Worm (Caenorhabditis elegans) whole organism, midembryonic: ENCODE measurements around the gene Y54G2A.28.

Experiments
- T22C8.4 ChIP-seq: fragments of 200-800 bp; sonication (Bioruptor generic); IDR thresholded peaks from 2 replicates; pipeline ENCODE4 v1.3.6; 2022; ENCODE audit warnings: missing genetic modification characterization, missing compliant biosample characterization
- cog-1 ChIP-seq: sonication (generic microtip); optimal IDR thresholded peaks from 2 replicates; lab custom pipeline; 2016; ENCODE audit warnings: missing genetic modification characterization, missing compliant biosample characterization
- flt-1 ChIP-seq: fragments of 200-800 bp; sonication (Bioruptor generic); IDR thresholded peaks from 2 replicates; pipeline ENCODE4 v1.3.6; 2022; ENCODE audit warnings: missing genetic modification characterization, missing compliant biosample characterization
- klf-2 ChIP-seq: fragments of 200-800 bp; sonication (Bioruptor generic); conservative IDR thresholded peaks from 2 replicates; pipeline ENCODE4 v1.3.6; 2022; ENCODE audit warnings: missing genetic modification reagents, missing genetic modification characterization, missing compliant biosample characterization
- med-1 ChIP-seq: sonication (generic microtip); optimal IDR thresholded peaks from 2 replicates; lab custom pipeline; 2017; ENCODE audit warnings: missing genetic modification characterization, mild to moderate bottlenecking, missing compliant biosample characterization, antibody characterized with exemption, missing genetic modification reagents; ENCODE audit not compliant: insufficient read depth
- ref-1 ChIP-seq: fragments of 200-800 bp; sonication (Bioruptor generic); conservative IDR thresholded peaks from 2 replicates; pipeline ENCODE4 v1.3.6; 2022; ENCODE audit warnings: missing genetic modification reagents, missing genetic modification characterization, missing compliant biosample characterization
- tab-1 ChIP-seq: fragments of 200-800 bp; sonication (Bioruptor generic); IDR thresholded peaks from 2 replicates; pipeline ENCODE4 v1.3.6; 2022; ENCODE audit warnings: missing genetic modification characterization, missing compliant biosample characterization
- ztf-23 ChIP-seq: fragments of 200-800 bp; sonication (Bioruptor generic); IDR thresholded peaks from 2 replicates; pipeline ENCODE4 v1.3.6; 2022; ENCODE audit warnings: missing genetic modification reagents, missing genetic modification characterization, missing compliant biosample characterization
- ztf-29 ChIP-seq: fragments of 200-800 bp; sonication (Bioruptor generic); IDR thresholded peaks from 2 replicates; pipeline ENCODE4 v1.3.6; 2022; ENCODE audit warnings: missing genetic modification reagents, missing genetic modification characterization, missing compliant biosample characterization

The Y54G2A.28 gene

DNA sequence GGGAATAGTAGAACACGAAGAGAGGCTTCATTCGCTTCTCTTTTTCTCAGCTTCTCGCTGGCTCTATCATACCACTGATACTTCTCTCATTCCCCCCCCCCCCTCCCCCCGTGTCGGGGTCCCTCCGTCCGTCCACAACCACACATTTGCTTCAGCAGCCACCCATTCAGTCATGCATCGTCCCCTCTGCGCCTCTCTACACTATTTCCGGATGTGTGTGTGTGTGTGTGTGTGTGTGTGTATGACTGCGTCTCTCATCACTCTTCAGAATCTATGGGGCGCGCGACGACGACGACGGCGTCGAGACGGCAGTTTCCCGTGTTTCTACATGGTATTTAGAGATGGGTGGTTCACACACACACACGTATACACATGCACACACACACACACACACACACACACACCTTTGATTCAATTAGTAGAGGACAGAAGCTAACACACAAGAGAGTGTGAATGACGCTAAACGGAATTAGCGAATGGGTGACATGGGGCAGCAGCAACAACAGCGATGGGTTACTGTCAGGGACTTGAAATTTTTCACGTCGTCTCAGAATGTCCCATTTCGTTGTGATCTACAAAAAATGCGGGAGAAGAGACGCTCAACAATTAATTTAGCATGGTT is 18.8 kb downstream of the Y54G2A.28 start:
- no peak for TF ChIP-seq ztf-23
- TF ChIP-seq tab-1 (GFP tag; lab: Robert Waterston, UW): 0 out of 2 replicates have a peak, but pooled peaks have one; percentile 35
- TF ChIP-seq ztf-29: no peak
- peak; percentile 74 for TF ChIP-seq cog-1 (tag; lab: Kevin White, UChicago)
- TF ChIP-seq ref-1 (GFP tag; lab: Robert Waterston, UW): no peak
- peak; percentile 50; the same call in 1 of the 2 replicates for TF ChIP-seq flt-1 (GFP tag; lab: Robert Waterston, UW)
- no peak for TF ChIP-seq med-1 (GFP tag; lab: Kevin White, UChicago)
- no peak for TF ChIP-seq klf-2
- no peak for TF ChIP-seq T22C8.4

DNA sequence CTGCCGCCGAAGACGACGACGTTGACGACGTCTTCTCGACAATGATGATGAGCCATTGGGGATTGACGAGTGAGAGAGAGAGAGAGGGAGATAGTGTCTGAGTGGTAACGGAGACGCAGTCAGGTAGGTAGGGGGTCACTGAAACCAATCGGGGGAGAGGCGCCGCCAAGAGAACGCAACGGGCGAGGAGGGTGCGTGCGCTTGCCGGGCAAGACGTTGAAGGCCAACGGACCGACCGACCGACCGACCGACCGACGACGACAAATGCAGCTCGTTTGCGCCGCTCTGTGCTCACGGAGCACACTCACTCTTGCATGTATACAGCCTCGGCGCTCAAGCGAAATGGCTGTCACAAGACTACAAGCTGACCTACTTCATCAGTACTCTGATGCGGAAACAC is 21.7 kb downstream of the Y54G2A.28 start:
- TF ChIP-seq flt-1 (GFP tag; lab: Robert Waterston, UW) (0 out of 2 replicates have a peak, but pooled peaks have one; percentile 11), ref-1 (GFP tag; lab: Robert Waterston, UW) (no peak), ztf-29 (0 out of 2 replicates have a peak, but pooled peaks have one; percentile 48), cog-1 (tag; lab: Kevin White, UChicago) (no peak)

DNA sequence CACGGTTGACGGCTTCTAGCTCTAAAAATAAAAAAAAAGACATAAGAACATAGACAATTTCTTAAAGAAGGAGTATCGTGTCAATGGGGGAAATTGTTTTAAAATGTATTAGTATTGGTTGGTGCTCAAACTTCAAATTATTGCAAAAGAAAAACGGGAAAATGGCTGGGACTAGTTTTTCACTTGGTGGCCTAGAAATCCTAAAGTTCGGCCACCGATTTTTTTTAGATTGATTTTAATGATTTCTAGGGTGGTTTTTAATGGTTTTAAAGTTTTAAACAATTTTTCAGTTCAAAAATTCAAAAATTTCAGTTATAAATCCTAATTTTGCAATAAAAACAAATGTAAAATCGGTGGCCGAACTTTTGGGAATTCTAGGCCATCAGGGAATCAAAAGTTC is 25.5 kb downstream of the Y54G2A.28 start:
- no peak for TF ChIP-seq ztf-29
- TF ChIP-seq flt-1 (GFP tag; lab: Robert Waterston, UW): no peak
- TF ChIP-seq tab-1 (GFP tag; lab: Robert Waterston, UW): no peak
- TF ChIP-seq T22C8.4: no peak
- TF ChIP-seq ref-1 (GFP tag; lab: Robert Waterston, UW): no peak
- no peak for TF ChIP-seq ztf-23
- no peak for TF ChIP-seq cog-1 (tag; lab: Kevin White, UChicago)
- TF ChIP-seq klf-2: no peak

DNA sequence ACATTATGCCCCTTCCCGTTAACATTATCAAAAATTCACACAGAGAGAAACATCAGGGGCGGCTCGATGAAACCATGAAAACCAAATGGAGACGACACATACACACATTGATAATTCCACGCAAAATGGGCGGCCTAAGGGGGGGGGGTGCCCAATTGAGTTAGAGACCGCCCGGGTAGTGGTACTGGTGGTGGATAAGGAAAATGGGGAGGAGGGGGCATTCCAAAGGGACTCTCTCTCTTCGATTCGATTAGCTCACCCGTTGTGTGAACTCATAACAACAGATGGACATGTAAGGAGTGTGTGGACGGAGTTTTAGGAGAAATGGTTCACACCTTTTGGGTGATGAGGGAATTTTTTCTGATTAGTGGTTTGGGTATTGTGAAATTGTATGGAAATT is 29.8 kb downstream of the Y54G2A.28 start:
- TF ChIP-seq klf-2: no peak
- no peak for TF ChIP-seq ztf-23
- no peak for TF ChIP-seq ztf-29
- TF ChIP-seq flt-1 (GFP tag; lab: Robert Waterston, UW): no peak
- no peak for TF ChIP-seq med-1 (GFP tag; lab: Kevin White, UChicago)
- no peak for TF ChIP-seq ref-1 (GFP tag; lab: Robert Waterston, UW)
- no peak for TF ChIP-seq cog-1 (tag; lab: Kevin White, UChicago)
- no peak for TF ChIP-seq tab-1 (GFP tag; lab: Robert Waterston, UW)
- TF ChIP-seq T22C8.4: no peak

DNA sequence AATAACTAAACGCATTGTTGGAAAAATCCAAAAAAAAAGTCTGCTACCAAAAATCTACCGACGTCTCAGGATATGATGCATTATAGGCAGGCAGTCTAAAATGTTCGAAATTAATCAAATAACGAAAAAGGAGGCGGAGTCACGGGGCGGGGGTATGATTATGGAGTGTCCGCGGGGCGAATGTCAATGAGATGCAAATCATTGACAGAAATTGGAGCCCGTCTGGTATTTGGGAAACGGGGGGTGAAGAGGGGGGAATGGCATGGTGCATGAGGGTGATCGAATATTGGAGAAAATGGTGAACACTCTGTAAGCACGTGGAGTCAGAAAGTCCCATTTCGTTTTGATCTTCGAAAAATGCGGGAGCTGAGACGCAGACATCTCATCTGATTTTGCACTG is 33.8 kb downstream of the Y54G2A.28 start, which contains the start of gene lad-2:
Gene lad-2, minus strand, starts transcription at position 101 of the 400 bp plus-strand sequence.
- TF ChIP-seq cog-1 (tag; lab: Kevin White, UChicago): no peak
- TF ChIP-seq ztf-23: no peak
- TF ChIP-seq flt-1 (GFP tag; lab: Robert Waterston, UW): no peak
- TF ChIP-seq T22C8.4: no peak
- no peak for TF ChIP-seq ztf-29

DNA sequence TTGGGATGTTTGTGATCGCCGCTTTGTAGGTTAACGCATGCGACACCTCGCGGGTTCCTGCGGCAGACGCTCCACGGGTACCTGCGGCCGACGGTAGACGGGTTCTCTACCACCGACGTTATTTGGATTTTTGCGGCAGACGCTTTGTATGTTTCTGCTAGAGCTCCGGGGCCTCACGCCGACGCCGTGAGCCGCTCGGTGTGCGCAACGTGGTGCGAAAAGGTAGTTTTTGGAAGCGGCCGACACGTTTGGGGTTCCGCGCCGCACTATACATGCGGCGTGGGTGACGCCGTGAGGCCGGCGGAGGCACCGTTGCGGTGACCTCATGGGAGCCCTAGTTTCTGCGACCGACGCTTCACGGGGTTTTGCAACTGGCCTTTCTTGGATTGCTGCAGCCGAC is 41.2 kb downstream of the Y54G2A.28 start:
- TF ChIP-seq flt-1 (GFP tag; lab: Robert Waterston, UW) (no peak), ztf-29 (no peak), tab-1 (GFP tag; lab: Robert Waterston, UW) (peak; percentile 56; the same call in 1 of the 2 replicates), T22C8.4 (no peak), cog-1 (tag; lab: Kevin White, UChicago) (no peak), ztf-23 (no peak), ref-1 (GFP tag; lab: Robert Waterston, UW) (no peak), klf-2 (0 out of 2 replicates have a peak, but pooled peaks have one; percentile 28), med-1 (GFP tag; lab: Kevin White, UChicago) (no peak)

DNA sequence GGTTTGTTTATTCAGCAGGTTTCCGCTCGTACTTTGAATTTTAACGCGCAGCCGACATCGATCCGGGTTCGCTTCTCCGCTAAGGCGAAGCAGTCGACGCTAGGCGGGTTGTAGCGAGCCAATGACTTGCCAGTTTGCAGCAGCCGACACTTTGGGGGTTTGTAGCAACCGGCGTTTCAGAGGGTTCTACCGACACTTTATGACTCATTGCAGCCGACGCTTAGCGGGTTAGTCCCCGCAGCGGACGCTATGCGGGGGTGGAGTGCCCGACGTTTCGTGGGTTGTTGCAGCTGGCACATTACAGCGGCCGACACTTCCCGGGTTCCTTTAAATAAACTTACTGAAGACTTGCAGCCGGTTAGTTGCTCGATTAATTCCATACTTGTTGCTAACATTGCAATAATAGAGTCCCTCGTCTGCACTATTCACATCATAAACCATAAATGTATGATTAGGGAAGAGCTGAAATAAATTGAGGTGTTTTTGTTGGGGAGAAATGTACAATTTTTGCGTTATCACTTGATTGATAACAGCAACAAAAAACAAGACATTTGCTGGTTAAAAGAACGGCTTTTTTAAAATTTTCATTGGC is 42.7 kb downstream of the Y54G2A.28 start, which contains the start of gene Y54G2A.57:
Gene Y54G2A.57, plus strand, starts transcription at position 542 of the 592 bp plus-strand sequence.
- TF ChIP-seq ref-1 (GFP tag; lab: Robert Waterston, UW) (no peak), cog-1 (tag; lab: Kevin White, UChicago) (no peak), med-1 (GFP tag; lab: Kevin White, UChicago) (no peak), ztf-29 (no peak), T22C8.4 (no peak)

DNA sequence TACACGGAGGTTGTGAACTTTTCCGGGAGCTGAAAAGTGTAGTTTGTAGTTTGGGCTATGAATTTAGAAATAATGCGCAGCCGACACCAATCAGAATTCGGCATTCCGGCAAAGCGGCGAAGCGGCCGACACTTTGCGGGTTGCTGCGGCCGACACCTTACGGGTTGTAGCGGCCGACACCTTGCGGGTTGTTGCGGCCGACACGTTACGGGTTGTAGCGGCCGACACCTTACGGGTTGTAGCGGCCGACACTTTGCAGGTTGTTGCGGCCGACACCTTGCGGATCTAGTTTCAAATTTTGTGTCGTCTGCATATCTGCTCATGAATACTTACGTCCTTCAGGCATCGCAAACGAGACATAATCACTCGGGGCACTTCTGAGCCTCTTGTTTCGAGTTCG is 45.3 kb downstream of the Y54G2A.28 start:
- TF ChIP-seq tab-1 (GFP tag; lab: Robert Waterston, UW) (no peak), cog-1 (tag; lab: Kevin White, UChicago) (no peak), ref-1 (GFP tag; lab: Robert Waterston, UW) (no peak), T22C8.4 (no peak), med-1 (GFP tag; lab: Kevin White, UChicago) (no peak), ztf-23 (no peak), ztf-29 (no peak), flt-1 (GFP tag; lab: Robert Waterston, UW) (no peak), klf-2 (no peak)

DNA sequence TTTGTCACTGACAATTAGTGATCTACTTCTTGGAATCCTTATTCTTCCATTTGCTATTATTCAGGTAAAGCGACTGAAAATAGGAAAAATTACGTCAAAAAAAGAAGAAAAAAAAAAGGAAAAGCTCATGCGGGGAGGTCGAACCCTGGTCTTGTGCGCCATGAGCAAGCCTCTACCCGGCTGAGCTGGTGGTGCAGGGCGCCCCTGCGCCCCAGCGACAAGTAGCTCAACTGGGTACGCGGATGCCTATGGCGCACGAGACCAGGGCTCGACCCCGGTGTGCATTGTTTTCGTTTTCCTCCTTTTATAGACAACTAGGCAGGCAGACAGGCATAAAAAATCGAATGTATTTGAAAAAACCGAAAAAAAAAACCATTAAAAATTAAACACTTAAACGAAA is 52.0 kb downstream of the Y54G2A.28 start:
- TF ChIP-seq ref-1 (GFP tag; lab: Robert Waterston, UW) (no peak), cog-1 (tag; lab: Kevin White, UChicago) (no peak), ztf-23 (no peak), klf-2 (no peak), med-1 (GFP tag; lab: Kevin White, UChicago) (no peak), ztf-29 (no peak), T22C8.4 (no peak), tab-1 (GFP tag; lab: Robert Waterston, UW) (no peak), flt-1 (GFP tag; lab: Robert Waterston, UW) (no peak)

DNA sequence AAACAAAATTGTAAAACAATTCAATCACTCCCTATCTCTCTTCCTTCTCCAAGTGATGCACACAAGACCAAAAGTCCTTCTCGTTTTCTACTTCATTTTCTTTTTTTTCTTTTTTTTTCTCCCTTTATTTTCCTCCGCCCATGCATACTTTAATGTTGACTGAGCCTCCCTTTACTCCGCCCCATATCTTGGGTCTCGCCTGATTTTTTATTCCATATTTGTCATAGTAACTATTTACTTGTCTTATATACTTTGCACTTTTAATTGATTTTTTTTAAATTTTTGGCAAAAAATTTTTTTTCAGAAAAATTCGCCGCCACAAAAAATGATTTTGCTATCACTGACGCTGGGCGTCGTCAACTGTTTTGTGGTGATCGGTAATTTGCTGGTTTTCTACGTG is 52.4 kb downstream of the Y54G2A.28 start, which contains the start of gene ser-6:
Gene ser-6, plus strand, starts transcription at position 301 of the 400 bp plus-strand sequence.
- TF ChIP-seq med-1 (GFP tag; lab: Kevin White, UChicago): no peak
- TF ChIP-seq klf-2: no peak
- no peak for TF ChIP-seq flt-1 (GFP tag; lab: Robert Waterston, UW)
- TF ChIP-seq tab-1 (GFP tag; lab: Robert Waterston, UW): no peak
- TF ChIP-seq ref-1 (GFP tag; lab: Robert Waterston, UW): no peak
- TF ChIP-seq T22C8.4: no peak
- TF ChIP-seq ztf-23: no peak
- TF ChIP-seq ztf-29: no peak
- no peak for TF ChIP-seq cog-1 (tag; lab: Kevin White, UChicago)
